Worm (Caenorhabditis elegans) whole organism, L3 larva: ENCODE data around the gene R07E3.1.
A peak's percentile ranks its signal among the peaks of the same experiment; 100 is the strongest.

Source experiments
- ZK546.5 ChIP-seq: sonication (generic microtip); optimal IDR thresholded peaks from 2 replicates; lab custom pipeline; 2017; ENCODE audit warnings: missing biosample characterization, missing genetic modification characterization
- aly-2 ChIP-seq: fragments of 150-350 bp; optimal IDR thresholded peaks from 2 replicates; lab custom pipeline; 2014; ENCODE audit warnings: missing biosample characterization, missing genetic modification characterization
- ama-1 ChIP-seq: fragments of 150-350 bp; optimal IDR thresholded peaks from 2 replicates; lab custom pipeline; 2018
- ceh-28 ChIP-seq: fragments of 150-350 bp; optimal IDR thresholded peaks from 2 replicates; lab custom pipeline; 2014; ENCODE audit warnings: missing biosample characterization, missing genetic modification reagents, missing genetic modification characterization
- ceh-82 ChIP-seq: fragments of 150-350 bp; optimal IDR thresholded peaks from 2 replicates; lab custom pipeline; 2014; ENCODE audit warnings: missing biosample characterization, missing genetic modification characterization
- ceh-9 ChIP-seq: sonication (generic microtip); optimal IDR thresholded peaks from 2 replicates; lab custom pipeline; 2018; ENCODE audit warnings: missing biosample characterization, missing genetic modification characterization
- daf-12 ChIP-seq: fragments of 150-350 bp; optimal IDR thresholded peaks from 2 replicates; lab custom pipeline; 2014; ENCODE audit warnings: missing biosample characterization, missing genetic modification reagents, missing genetic modification characterization
- egl-27 ChIP-seq: sonication (generic microtip); optimal IDR thresholded peaks from 4 replicates; lab custom pipeline; 2017; ENCODE audit warnings: missing biosample characterization, missing genetic modification reagents, missing genetic modification characterization
- elt-2 ChIP-seq: sonication (generic microtip); optimal IDR thresholded peaks from 2 replicates; lab custom pipeline; 2016; ENCODE audit warnings: missing genetic modification reagents, mild to moderate bottlenecking, missing genetic modification characterization, missing compliant biosample characterization
- elt-3 ChIP-seq, 3 experiments: fragments of 150-350 bp in 1 of 3; sonication (generic microtip) in 2 of 3; optimal IDR thresholded peaks; 2 replicates in 2 of 3; 4 replicates in 1 of 3; lab custom pipeline; 2014 to 2017; ENCODE audit warnings: missing biosample characterization in 3 of 3, missing genetic modification characterization in 3 of 3
- fkh-2 ChIP-seq: fragments of 150-350 bp; optimal IDR thresholded peaks from 2 replicates; lab custom pipeline; 2014; ENCODE audit warnings: missing biosample characterization, missing genetic modification reagents, missing genetic modification characterization
- jun-1 ChIP-seq: fragments of 150-350 bp; optimal IDR thresholded peaks from 2 replicates; lab custom pipeline; 2014; ENCODE audit warnings: missing biosample characterization, missing genetic modification reagents, missing genetic modification characterization
- lin-15B ChIP-seq: fragments of 150-350 bp; optimal IDR thresholded peaks from 2 replicates; lab custom pipeline; 2014; ENCODE audit warnings: missing biosample characterization, missing genetic modification characterization
- lin-39 ChIP-seq: fragments of 150-350 bp; optimal IDR thresholded peaks from 2 replicates; lab custom pipeline; 2018; ENCODE audit warnings: missing biosample characterization, missing genetic modification reagents, missing genetic modification characterization
- lsy-12 ChIP-seq: sonication (generic microtip); optimal IDR thresholded peaks from 2 replicates; lab custom pipeline; 2016; ENCODE audit warnings: mild to moderate bottlenecking, missing genetic modification characterization, missing compliant biosample characterization
- mdl-1 ChIP-seq: fragments of 150-350 bp; optimal IDR thresholded peaks from 2 replicates; lab custom pipeline; 2014; ENCODE audit warnings: missing biosample characterization, missing genetic modification characterization
- mml-1 ChIP-seq: fragments of 150-350 bp; sonication (generic microtip); optimal IDR thresholded peaks from 3 replicates; lab custom pipeline; 2014; ENCODE audit warnings: missing biosample characterization, missing genetic modification characterization
- nfya-1 ChIP-seq: sonication (generic microtip); optimal IDR thresholded peaks from 2 replicates; lab custom pipeline; 2017; ENCODE audit warnings: missing genetic modification characterization, mild to moderate bottlenecking, missing compliant biosample characterization, antibody characterized with exemption, moderate library complexity; ENCODE audit not compliant: insufficient read depth
- nhr-11 ChIP-seq: fragments of 150-350 bp; optimal IDR thresholded peaks from 2 replicates; lab custom pipeline; 2014; ENCODE audit warnings: missing biosample characterization, missing genetic modification characterization
- nhr-23 ChIP-seq: fragments of 150-350 bp; optimal IDR thresholded peaks from 2 replicates; lab custom pipeline; 2014; ENCODE audit warnings: missing biosample characterization, missing genetic modification reagents, missing genetic modification characterization
- nhr-25 ChIP-seq: sonication (generic microtip); optimal IDR thresholded peaks from 2 replicates; lab custom pipeline; 2017; ENCODE audit warnings: missing biosample characterization, missing genetic modification characterization
- nhr-28 ChIP-seq: fragments of 150-350 bp; optimal IDR thresholded peaks from 2 replicates; lab custom pipeline; 2014; ENCODE audit warnings: missing biosample characterization, missing genetic modification characterization
- nhr-43 ChIP-seq: sonication (generic microtip); optimal IDR thresholded peaks from 2 replicates; lab custom pipeline; 2016; ENCODE audit warnings: mild to moderate bottlenecking, missing genetic modification characterization, missing compliant biosample characterization; ENCODE audit not compliant: poor library complexity, severe bottlenecking
- nhr-67 ChIP-seq: fragments of 150-350 bp; optimal IDR thresholded peaks from 2 replicates; lab custom pipeline; 2014; ENCODE audit warnings: missing biosample characterization, missing genetic modification characterization
- nhr-76 ChIP-seq: fragments of 150-350 bp; sonication (generic microtip); optimal IDR thresholded peaks from 5 replicates; lab custom pipeline; 2014; ENCODE audit warnings: missing biosample characterization, missing genetic modification characterization
- nhr-77 ChIP-seq: fragments of 150-350 bp; optimal IDR thresholded peaks from 2 replicates; lab custom pipeline; 2014; ENCODE audit warnings: missing biosample characterization, missing genetic modification characterization
- pha-4 ChIP-seq: fragments of 150-350 bp; optimal IDR thresholded peaks from 2 replicates; lab custom pipeline; 2014; ENCODE audit warnings: missing biosample characterization, missing genetic modification reagents, missing genetic modification characterization
- pqm-1 ChIP-seq: fragments of 150-350 bp; optimal IDR thresholded peaks from 2 replicates; lab custom pipeline; 2017; ENCODE audit warnings: missing biosample characterization, missing genetic modification characterization, inconsistent platforms
- sea-2 ChIP-seq: fragments of 150-350 bp; sonication (generic microtip); optimal IDR thresholded peaks from 4 replicates; lab custom pipeline; 2014; ENCODE audit warnings: missing biosample characterization, missing genetic modification reagents, missing genetic modification characterization
- snpc-4 ChIP-seq: fragments of 150-350 bp; optimal IDR thresholded peaks from 2 replicates; lab custom pipeline; 2014; ENCODE audit warnings: missing biosample characterization, missing genetic modification characterization
- tbx-2 ChIP-seq: sonication (generic microtip); optimal IDR thresholded peaks from 2 replicates; lab custom pipeline; 2016; ENCODE audit warnings: mild to moderate bottlenecking, missing genetic modification characterization, missing compliant biosample characterization

The R07E3.1 gene

DNA sequence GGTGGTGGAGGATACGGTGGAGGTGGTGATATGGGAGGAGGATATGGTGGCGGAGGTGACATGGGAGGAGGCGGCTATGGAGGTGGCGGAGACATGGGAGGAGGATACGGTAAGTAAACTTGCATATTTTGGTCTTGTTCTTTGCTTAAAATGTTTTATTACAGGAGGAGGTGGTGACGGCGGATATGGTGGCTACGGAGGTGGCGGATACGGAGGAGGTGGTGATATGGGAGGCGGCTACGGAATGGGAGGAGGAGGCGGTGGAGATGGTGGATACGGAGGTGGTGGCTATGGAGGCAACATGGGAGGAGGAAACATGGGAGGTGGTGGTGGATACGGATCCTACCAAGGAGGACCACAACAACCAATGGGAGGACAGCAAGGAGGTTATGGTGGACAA lies 4.4 kb downstream of the R07E3.1 start:
- no peak for TF ChIP-seq ZK546.5 (tag; lab: Kevin White, UChicago)
- no peak for TF ChIP-seq daf-12 (tag; lab: Kevin White, UChicago)
- TF ChIP-seq nhr-76 (tag; lab: Kevin White, UChicago), result no peak
- no peak for TF ChIP-seq ama-1 (lab: Kevin White, UChicago)
- TF ChIP-seq fkh-2 (tag; lab: Kevin White, UChicago), result no peak
- no peak for TF ChIP-seq pqm-1 (tag; lab: Kevin White, UChicago)

DNA sequence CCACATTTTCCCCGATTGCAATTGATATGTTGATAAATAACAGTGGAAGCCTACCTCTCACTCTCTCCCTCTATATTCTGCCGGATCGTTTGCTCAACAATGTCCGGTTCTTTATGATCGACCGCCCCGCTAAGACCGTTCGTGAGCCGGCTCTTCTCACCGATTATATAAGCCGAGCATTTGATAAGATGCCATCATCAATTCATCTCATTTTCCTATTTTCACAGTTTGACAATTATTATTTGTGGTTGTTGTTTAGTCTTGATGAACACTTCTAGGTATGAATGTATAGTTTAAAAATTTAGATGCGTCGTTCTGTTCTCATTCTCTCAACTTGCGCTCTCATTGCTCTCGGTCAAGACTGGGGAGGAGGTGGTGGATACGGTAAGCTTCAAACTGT lies 4.8 kb downstream of the R07E3.1 start, which contains the start of gene idpa-3:
TSS of gene idpa-3 (plus strand) at position 301 of the 400 bp plus-strand sequence.
- TF ChIP-seq tbx-2 (tag; lab: Kevin White, UChicago) (no peak), sea-2 (GFP tag; lab: Kevin White, UChicago) (no peak), nhr-67 (no peak), lin-15B (no peak), egl-27 (no peak), ceh-28 (tag; lab: Kevin White, UChicago) (no peak), aly-2 (tag; lab: Kevin White, UChicago) (no peak), nfya-1 (no peak), ceh-9 (tag; lab: Kevin White, UChicago) (no peak), lin-39 (tag; lab: Kevin White, UChicago) (no peak)

DNA sequence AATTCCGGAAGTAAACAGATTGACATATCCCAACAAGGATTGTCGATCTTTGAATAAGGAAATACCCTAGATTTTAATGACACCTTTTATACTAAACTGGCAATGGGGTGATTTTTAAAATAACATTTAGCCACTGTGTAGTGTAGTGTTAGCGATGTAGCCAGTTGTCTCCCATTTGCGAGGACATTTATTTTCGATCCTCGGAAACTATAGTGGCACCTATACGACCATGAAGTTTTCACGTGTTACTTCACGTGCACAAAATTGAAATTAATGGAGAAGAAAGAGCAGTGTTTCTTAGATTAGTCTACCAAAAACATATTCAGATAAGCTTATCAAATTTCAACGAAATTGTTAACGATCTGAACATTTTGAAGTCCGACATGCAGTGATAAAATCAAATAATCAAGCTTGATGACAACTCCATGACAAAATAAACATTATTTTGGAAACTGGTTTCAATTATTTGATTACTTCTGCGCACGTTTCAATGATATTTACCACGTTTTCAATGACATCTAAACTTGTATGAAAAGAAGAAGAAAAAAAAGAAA lies 7.6 kb downstream of the R07E3.1 start, which contains the start of gene R07E3.4:
TSS of gene R07E3.4 (minus strand) at position 51 of the 554 bp plus-strand sequence.
- TF ChIP-seq ZK546.5 (tag; lab: Kevin White, UChicago) (no peak), nhr-77 (tag; lab: Kevin White, UChicago) (no peak), mml-1 (tag; lab: Kevin White, UChicago) (peak; percentile 83), nhr-67 (no peak), elt-2 (peak; percentile 80), pqm-1 (tag; lab: Kevin White, UChicago) (peak; percentile 82), ceh-82 (tag; lab: Kevin White, UChicago) (no peak), pha-4 (tag; lab: Kevin White, UChicago) (peak; percentile 13), ceh-9 (tag; lab: Kevin White, UChicago) (no peak), nhr-11 (tag; lab: Kevin White, UChicago) (peak; percentile 75)

DNA sequence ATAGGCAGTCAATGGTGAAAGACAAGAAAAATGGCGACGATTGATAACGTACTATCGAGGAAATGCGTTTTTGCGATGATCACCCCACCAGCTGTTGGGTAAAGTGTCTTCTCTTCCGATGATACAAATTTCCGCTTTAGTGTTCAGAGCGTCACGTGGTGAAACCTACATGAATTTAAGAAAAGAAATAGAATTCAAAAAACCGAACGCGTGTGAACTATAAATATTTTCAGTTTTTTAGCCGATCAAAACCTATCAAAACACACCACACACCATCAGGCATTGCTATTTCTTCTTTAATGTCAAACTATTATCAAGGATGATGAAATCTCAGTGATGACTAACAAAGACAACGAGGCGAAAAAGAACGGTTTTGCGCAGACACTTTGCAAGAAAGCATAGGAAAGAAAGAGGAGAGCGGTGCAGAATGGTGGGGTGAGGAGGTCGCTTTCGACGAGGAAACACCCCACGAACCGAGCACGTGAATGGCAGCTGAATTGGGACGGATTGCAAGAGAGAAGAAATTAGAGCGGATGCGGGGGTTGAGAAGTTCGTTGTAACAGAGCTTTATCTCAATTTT lies 8.8 kb downstream of the R07E3.1 start:
- peak; percentile 85 for TF ChIP-seq elt-2
- TF ChIP-seq pqm-1 (tag; lab: Kevin White, UChicago), result peak; percentile 63
- TF ChIP-seq snpc-4 (tag; lab: Kevin White, UChicago), result no peak
- TF ChIP-seq elt-3 (tag; optimal IDR thresholded peaks at IDR 0.05; lab: Kevin White, UChicago), result peak in 1 of 3 experiments; percentile 16
- peak; percentile 35 for TF ChIP-seq nfya-1
- TF ChIP-seq nhr-43 (tag; lab: Kevin White, UChicago), result peak; percentile 31
- TF ChIP-seq nhr-67, result no peak
- TF ChIP-seq nhr-23 (tag; lab: Kevin White, UChicago), result peak; percentile 70
- TF ChIP-seq lin-39 (tag; lab: Kevin White, UChicago), result peak; percentile 42
- TF ChIP-seq mdl-1 (tag; lab: Kevin White, UChicago), result peak; percentile 30
- TF ChIP-seq nhr-25, result peak; percentile 42
- TF ChIP-seq pha-4 (tag; lab: Kevin White, UChicago), result peak; percentile 44
- no peak for TF ChIP-seq ceh-9 (tag; lab: Kevin White, UChicago)
- TF ChIP-seq jun-1 (tag; lab: Kevin White, UChicago), result peak; percentile 14
- no peak for TF ChIP-seq ceh-28 (tag; lab: Kevin White, UChicago)
- no peak for TF ChIP-seq nhr-28 (tag; lab: Kevin White, UChicago)
- peak; percentile 91 for TF ChIP-seq mml-1 (tag; lab: Kevin White, UChicago)

ce11 chrX:10327323-10328022 lies 13.5 kb downstream of the R07E3.1 start, which contains the start of gene acl-5:
acl-5 (minus strand) TSS chrX:10327456.
- TF ChIP-seq lsy-12 (tag; lab: Kevin White, UChicago), result no peak
- peak; percentile 75 for TF ChIP-seq elt-2
- TF ChIP-seq lin-15B, result no peak
- no peak for TF ChIP-seq egl-27
- peak; percentile 19 for TF ChIP-seq pqm-1 (tag; lab: Kevin White, UChicago)
